Worm (Caenorhabditis elegans): Measurements from ENCODE around the gene Y69A2AR.51.

The Y69A2AR.51 gene

DNA sequence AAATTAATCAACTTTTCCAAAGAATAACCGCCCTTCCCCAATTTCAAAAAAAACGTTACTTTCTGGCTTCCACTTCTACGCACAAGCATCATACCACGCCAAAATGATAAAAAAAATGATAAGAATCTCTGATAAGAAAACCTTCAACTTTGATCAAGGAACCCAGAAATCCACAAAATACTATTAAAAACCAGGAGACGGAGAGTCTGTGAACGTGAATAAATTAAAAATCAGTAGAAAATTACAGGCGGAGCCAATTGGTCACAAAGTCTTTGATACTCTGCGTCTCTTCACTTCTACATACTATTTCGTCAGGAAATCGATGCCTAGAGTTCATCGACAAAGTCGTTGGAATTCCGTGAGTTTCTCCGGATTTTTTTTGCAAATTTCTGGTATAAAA lies 46.4 kb downstream of the Y69A2AR.51 start, which contains the start of gene smf-3 (continued):
- TF ChIP-seq nhr-76 (tag; optimal IDR thresholded peaks at IDR 0.05) (no peak), nhr-25 (tag; optimal IDR thresholded peaks at IDR 0.05; ENCODE audit: borderline replicate concordance, insufficient read depth) (no peak), zip-2 (tag; optimal IDR thresholded peaks at IDR 0.05) (no peak), ceh-82 (tag; optimal IDR thresholded peaks at IDR 0.05) (no peak), nhr-77 (tag; optimal IDR thresholded peaks at IDR 0.05) (peak; percentile 61), zag-1 (tag; optimal IDR thresholded peaks at IDR 0.05) (no peak), mdt-29 (GFP tag; IDR thresholded peaks at IDR 0.05) (no peak), ama-1 (optimal IDR thresholded peaks at IDR 0.05) (no peak), Y75B8A.6 (GFP tag; IDR thresholded peaks at IDR 0.05) (no peak), F10B5.3 (tag; optimal IDR thresholded peaks at IDR 0.05) (no peak), nhr-6 (tag; optimal IDR thresholded peaks at IDR 0.05) (no peak), ceh-44 (GFP tag; IDR thresholded peaks at IDR 0.05) (no peak), D1046.2 (GFP tag; IDR thresholded peaks at IDR 0.05) (no peak), mes-2 (tag; optimal IDR thresholded peaks at IDR 0.05; ENCODE audit: poor library complexity, severe bottlenecking) (no peak), lir-3 (tag; optimal IDR thresholded peaks at IDR 0.05) (no peak), hlh-11 (tag; optimal IDR thresholded peaks at IDR 0.05) (peak; percentile 77), dpl-1 (GFP tag; optimal IDR thresholded peaks at IDR 0.05) (no peak), daf-16 (GFP tag; optimal IDR thresholded peaks at IDR 0.05) (no peak), daf-16 (tag; optimal IDR thresholded peaks at IDR 0.05) (peak; percentile 60)
